Worm (Caenorhabditis elegans) whole organism, early embryonic: Measurements from ENCODE around the gene icln-1.

Experiments
- B0310.2 ChIP-seq: sonication (generic microtip); optimal IDR thresholded peaks from 2 replicates; lab custom pipeline; 2016; ENCODE audit warnings: mild to moderate bottlenecking, missing genetic modification characterization, missing compliant biosample characterization
- F13C5.2 ChIP-seq: sonication (generic microtip); optimal IDR thresholded peaks from 2 replicates; lab custom pipeline; 2017; ENCODE audit warnings: mild to moderate bottlenecking, missing genetic modification characterization, inconsistent platforms, missing compliant biosample characterization
- aly-1 ChIP-seq: sonication (generic microtip); optimal IDR thresholded peaks from 2 replicates; lab custom pipeline; 2016; ENCODE audit warnings: missing genetic modification characterization, missing compliant biosample characterization
- ama-1 ChIP-seq: fragments of 150-350 bp; optimal IDR thresholded peaks from 2 replicates; lab custom pipeline; 2014
- ceh-13 ChIP-seq: fragments of 200-800 bp; sonication (Bioruptor generic); optimal IDR thresholded peaks from 2 replicates; lab custom pipeline; 2018; ENCODE audit warnings: mild to moderate bottlenecking, missing genetic modification characterization, missing compliant biosample characterization
- ceh-36 ChIP-seq: sonication (generic microtip); optimal IDR thresholded peaks from 2 replicates; lab custom pipeline; 2016; ENCODE audit warnings: missing genetic modification characterization, inconsistent platforms, missing compliant biosample characterization
- ets-7 ChIP-seq: sonication (generic microtip); optimal IDR thresholded peaks from 2 replicates; lab custom pipeline; 2016; ENCODE audit warnings: missing genotype, missing genetic modification characterization, missing compliant biosample characterization
- flt-1 ChIP-seq: fragments of 200-800 bp; sonication (Bioruptor generic); IDR thresholded peaks from 2 replicates; pipeline ENCODE4 v1.3.6; 2022; ENCODE audit warnings: missing genetic modification characterization, missing compliant biosample characterization
- hmbx-1 ChIP-seq: sonication (generic microtip); optimal IDR thresholded peaks from 2 replicates; lab custom pipeline; 2016; ENCODE audit warnings: mild to moderate bottlenecking, missing genetic modification characterization, missing compliant biosample characterization
- hmg-4 ChIP-seq: fragments of 200-800 bp; sonication (Bioruptor generic); optimal IDR thresholded peaks from 2 replicates; lab custom pipeline; 2018; ENCODE audit warnings: mild to moderate bottlenecking, missing genetic modification characterization, missing compliant biosample characterization
- hnd-1 ChIP-seq: sonication (generic microtip); optimal IDR thresholded peaks from 2 replicates; lab custom pipeline; 2016; ENCODE audit warnings: missing genetic modification characterization, missing compliant biosample characterization
- pes-1 ChIP-seq: fragments of 200-800 bp; sonication (Bioruptor generic); IDR thresholded peaks from 2 replicates; pipeline ENCODE4 v1.3.6; 2022; ENCODE audit warnings: missing genetic modification reagents, missing genetic modification characterization, missing compliant biosample characterization
- scrt-1 ChIP-seq: fragments of 200-800 bp; sonication (Bioruptor generic); IDR thresholded peaks from 2 replicates; pipeline ENCODE4 v1.3.6; 2022; ENCODE audit warnings: missing genetic modification characterization, missing compliant biosample characterization
- sea-1 ChIP-seq: fragments of 200-800 bp; sonication (Bioruptor generic); conservative IDR thresholded peaks from 2 replicates; pipeline ENCODE4 v1.3.6; 2022; ENCODE audit warnings: missing genetic modification characterization, missing compliant biosample characterization
- tbx-11 ChIP-seq: fragments of 200-800 bp; sonication (Bioruptor generic); IDR thresholded peaks from 2 replicates; pipeline ENCODE4 v1.3.6; 2022; ENCODE audit warnings: missing genetic modification characterization, missing compliant biosample characterization
- tbx-37 ChIP-seq: fragments of 200-800 bp; sonication (Bioruptor generic); conservative IDR thresholded peaks from 2 replicates; pipeline ENCODE4 v1.3.6; 2022; ENCODE audit warnings: missing genetic modification reagents, missing genetic modification characterization, missing compliant biosample characterization
- tra-4 ChIP-seq: sonication (generic microtip); optimal IDR thresholded peaks from 2 replicates; lab custom pipeline; 2017; ENCODE audit warnings: missing genetic modification characterization, missing compliant biosample characterization

Gene icln-1

DNA sequence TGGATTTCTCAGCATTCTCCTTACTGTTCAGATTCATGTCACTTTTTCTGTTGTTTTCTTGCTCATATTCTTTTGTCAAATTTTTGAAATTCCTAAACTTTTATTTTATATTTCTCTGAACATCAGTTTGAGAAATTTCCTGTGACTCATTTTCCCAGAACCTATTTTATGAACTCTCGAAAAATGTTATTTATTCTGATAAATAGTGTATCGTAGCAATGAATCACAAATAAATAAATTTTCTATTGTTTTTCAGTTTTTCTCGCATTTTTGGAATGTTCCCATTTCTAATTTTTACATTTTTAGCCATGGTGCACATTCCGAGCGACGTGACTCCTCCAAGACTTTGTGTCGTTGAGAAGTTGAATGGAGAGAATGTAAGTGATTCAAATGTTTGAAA is 23.3 kb upstream of the icln-1 start, which contains the start of gene nrfl-1:
Gene nrfl-1 (plus strand): TSS at position 301 of the 400 bp plus-strand sequence.
- TF ChIP-seq hnd-1 (tag; lab: Kevin White, UChicago) (no peak), ama-1 (no peak), ceh-36 (no peak), pes-1 (GFP tag; lab: Robert Waterston, UW) (no peak), tra-4 (tag; lab: Kevin White, UChicago) (no peak), hmg-4 (GFP tag; lab: Kevin White, UChicago) (no peak), B0310.2 (tag; lab: Kevin White, UChicago) (no peak), flt-1 (GFP tag; lab: Robert Waterston, UW) (no peak), aly-1 (tag; lab: Kevin White, UChicago) (no peak), F13C5.2 (tag; lab: Kevin White, UChicago) (no peak)

DNA sequence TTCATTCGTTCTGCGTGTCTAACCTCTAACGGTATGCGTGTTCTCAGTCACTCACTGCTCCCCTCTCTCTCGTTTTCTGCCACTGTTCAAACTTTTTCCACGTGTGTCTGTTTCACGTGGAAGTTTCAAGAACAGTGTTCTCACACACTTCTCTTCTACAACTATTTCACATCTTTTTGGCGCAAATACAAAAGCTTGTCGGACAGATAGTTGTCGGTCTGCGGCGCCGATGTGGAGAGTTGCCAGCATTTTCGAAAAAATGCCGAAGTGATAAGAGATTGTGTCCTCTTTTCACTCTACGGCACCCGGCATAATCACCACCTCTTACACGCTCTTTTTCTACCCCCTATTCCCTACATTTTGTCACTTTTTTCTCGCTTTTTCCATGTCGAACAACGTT is 22.9 kb upstream of the icln-1 start:
- TF ChIP-seq ets-7, result no peak
- TF ChIP-seq ceh-13 (GFP tag; lab: Kevin White, UChicago), result no peak
- TF ChIP-seq scrt-1 (GFP tag; lab: Robert Waterston, UW), result no peak
- TF ChIP-seq ama-1, result no peak
- TF ChIP-seq pes-1 (GFP tag; lab: Robert Waterston, UW), result no peak
- TF ChIP-seq tra-4 (tag; lab: Kevin White, UChicago), result no peak
- no peak for TF ChIP-seq aly-1 (tag; lab: Kevin White, UChicago)
- no peak for TF ChIP-seq tbx-37
- TF ChIP-seq hmg-4 (GFP tag; lab: Kevin White, UChicago), result no peak
- no peak for TF ChIP-seq hmbx-1
- TF ChIP-seq sea-1 (GFP tag; lab: Robert Waterston, UW), result no peak
- TF ChIP-seq hnd-1 (tag; lab: Kevin White, UChicago), result no peak
- TF ChIP-seq ceh-36, result no peak

DNA sequence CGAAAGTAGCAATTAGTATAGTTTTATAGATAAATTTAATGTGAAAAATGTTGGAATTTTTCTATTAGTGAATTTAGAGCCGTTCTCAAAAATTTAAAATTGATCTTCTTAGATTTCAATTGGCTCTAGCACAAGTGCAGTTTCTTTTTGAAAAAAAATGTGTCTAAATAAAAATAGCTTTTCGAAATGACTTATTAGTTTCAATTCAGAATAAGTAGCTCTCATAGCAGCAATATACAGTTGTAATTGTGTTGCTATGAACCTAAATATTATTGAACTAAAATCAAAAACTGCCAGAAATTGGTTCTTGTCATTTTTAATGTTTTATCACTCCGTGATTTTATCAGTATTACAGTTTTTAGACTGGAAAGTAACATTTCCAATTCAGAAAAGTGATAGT is 22.2 kb upstream of the icln-1 start:
- no peak for TF ChIP-seq scrt-1 (GFP tag; lab: Robert Waterston, UW)
- no peak for TF ChIP-seq hmg-4 (GFP tag; lab: Kevin White, UChicago)
- TF ChIP-seq hnd-1 (tag; lab: Kevin White, UChicago), result no peak
- no peak for TF ChIP-seq sea-1 (GFP tag; lab: Robert Waterston, UW)
- TF ChIP-seq ama-1, result no peak
- no peak for TF ChIP-seq B0310.2 (tag; lab: Kevin White, UChicago)
- TF ChIP-seq F13C5.2 (tag; lab: Kevin White, UChicago), result no peak
- no peak for TF ChIP-seq hmbx-1
- no peak for TF ChIP-seq flt-1 (GFP tag; lab: Robert Waterston, UW)
- no peak for TF ChIP-seq tbx-11 (GFP tag; lab: Robert Waterston, UW)
- TF ChIP-seq ceh-36, result no peak
- no peak for TF ChIP-seq tra-4 (tag; lab: Kevin White, UChicago)
- TF ChIP-seq pes-1 (GFP tag; lab: Robert Waterston, UW), result no peak
- TF ChIP-seq ceh-13 (GFP tag; lab: Kevin White, UChicago), result no peak
- no peak for TF ChIP-seq ets-7

DNA sequence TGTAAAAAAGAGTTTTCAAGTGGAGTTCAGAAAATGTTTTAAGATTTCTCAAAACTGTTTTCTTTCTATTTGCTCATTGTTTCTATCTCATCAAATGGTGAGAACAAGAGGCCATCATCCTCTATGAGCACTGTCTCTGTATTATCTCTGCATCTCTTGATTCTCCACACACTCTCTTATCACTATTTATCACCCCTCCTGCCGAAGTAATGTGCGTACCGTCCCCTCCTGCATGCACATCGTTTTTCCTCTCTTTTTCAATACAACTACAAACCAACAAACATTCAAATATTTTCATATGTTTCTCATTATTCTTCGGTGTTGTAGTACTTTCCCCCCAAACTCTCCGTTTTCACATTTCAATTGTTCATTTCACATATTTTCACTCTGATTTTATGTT is 21.0 kb upstream of the icln-1 start:
- no peak for TF ChIP-seq ama-1
- TF ChIP-seq aly-1 (tag; lab: Kevin White, UChicago), result no peak
- TF ChIP-seq sea-1 (GFP tag; lab: Robert Waterston, UW), result no peak
- no peak for TF ChIP-seq flt-1 (GFP tag; lab: Robert Waterston, UW)
- TF ChIP-seq pes-1 (GFP tag; lab: Robert Waterston, UW), result no peak
- no peak for TF ChIP-seq ceh-13 (GFP tag; lab: Kevin White, UChicago)
- no peak for TF ChIP-seq hnd-1 (tag; lab: Kevin White, UChicago)
- no peak for TF ChIP-seq hmbx-1
- no peak for TF ChIP-seq scrt-1 (GFP tag; lab: Robert Waterston, UW)
- no peak for TF ChIP-seq tbx-37
- no peak for TF ChIP-seq hmg-4 (GFP tag; lab: Kevin White, UChicago)
- no peak for TF ChIP-seq tra-4 (tag; lab: Kevin White, UChicago)
- no peak for TF ChIP-seq tbx-11 (GFP tag; lab: Robert Waterston, UW)
- no peak for TF ChIP-seq ets-7
- no peak for TF ChIP-seq B0310.2 (tag; lab: Kevin White, UChicago)

DNA sequence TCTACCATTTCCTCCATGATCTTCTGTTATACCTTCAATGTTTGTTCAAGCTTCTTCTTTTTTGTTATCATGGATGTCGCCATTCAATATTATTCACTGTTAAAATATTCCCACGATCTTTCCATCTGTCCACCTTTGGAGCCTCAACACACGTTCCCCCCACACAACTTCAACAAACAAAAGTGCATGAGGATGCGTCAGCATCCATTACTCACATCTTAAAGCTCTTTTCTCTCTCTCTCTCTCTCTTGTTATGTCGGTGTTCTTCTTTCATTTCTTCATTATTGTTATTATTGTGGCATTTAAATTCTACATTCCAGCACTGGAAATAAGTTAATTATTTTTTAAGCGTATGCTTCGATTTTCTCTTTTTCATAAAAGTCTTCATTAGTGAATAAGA is 18.6 kb upstream of the icln-1 start:
- TF ChIP-seq ama-1 (no peak), ceh-36 (no peak), sea-1 (GFP tag; lab: Robert Waterston, UW) (no peak), hnd-1 (tag; lab: Kevin White, UChicago) (no peak), F13C5.2 (tag; lab: Kevin White, UChicago) (no peak), hmg-4 (GFP tag; lab: Kevin White, UChicago) (no peak), tra-4 (tag; lab: Kevin White, UChicago) (no peak), ceh-13 (GFP tag; lab: Kevin White, UChicago) (no peak), aly-1 (tag; lab: Kevin White, UChicago) (no peak), hmbx-1 (no peak), ets-7 (no peak), pes-1 (GFP tag; lab: Robert Waterston, UW) (no peak), tbx-11 (GFP tag; lab: Robert Waterston, UW) (no peak), scrt-1 (GFP tag; lab: Robert Waterston, UW) (no peak), flt-1 (GFP tag; lab: Robert Waterston, UW) (no peak)

DNA sequence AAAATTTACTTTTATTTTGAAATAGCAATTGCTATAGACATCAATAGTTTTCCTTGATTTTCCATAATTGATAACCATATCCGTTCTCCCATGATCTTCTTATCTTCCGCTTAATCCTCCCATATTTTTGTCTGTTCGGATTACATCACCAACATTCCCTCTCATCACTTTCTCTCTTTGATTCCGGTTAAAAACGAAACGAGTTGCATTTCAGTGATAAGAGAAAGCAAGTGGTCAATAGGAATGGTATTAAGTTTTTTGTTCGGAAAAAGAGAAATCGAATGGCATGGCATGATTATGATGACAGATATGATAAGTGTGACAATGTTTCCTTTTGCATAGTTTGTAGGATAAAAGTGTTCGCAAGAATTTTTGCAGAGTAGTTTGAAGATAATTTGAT is 16.6 kb upstream of the icln-1 start:
- TF ChIP-seq ceh-36 (no peak), ama-1 (no peak), tbx-37 (no peak), tra-4 (tag; lab: Kevin White, UChicago) (no peak), F13C5.2 (tag; lab: Kevin White, UChicago) (no peak), hnd-1 (tag; lab: Kevin White, UChicago) (no peak), ets-7 (no peak), ceh-13 (GFP tag; lab: Kevin White, UChicago) (no peak), aly-1 (tag; lab: Kevin White, UChicago) (no peak), hmg-4 (GFP tag; lab: Kevin White, UChicago) (no peak), tbx-11 (GFP tag; lab: Robert Waterston, UW) (no peak), sea-1 (GFP tag; lab: Robert Waterston, UW) (no peak), B0310.2 (tag; lab: Kevin White, UChicago) (no peak), scrt-1 (GFP tag; lab: Robert Waterston, UW) (no peak), flt-1 (GFP tag; lab: Robert Waterston, UW) (no peak), hmbx-1 (no peak)

DNA sequence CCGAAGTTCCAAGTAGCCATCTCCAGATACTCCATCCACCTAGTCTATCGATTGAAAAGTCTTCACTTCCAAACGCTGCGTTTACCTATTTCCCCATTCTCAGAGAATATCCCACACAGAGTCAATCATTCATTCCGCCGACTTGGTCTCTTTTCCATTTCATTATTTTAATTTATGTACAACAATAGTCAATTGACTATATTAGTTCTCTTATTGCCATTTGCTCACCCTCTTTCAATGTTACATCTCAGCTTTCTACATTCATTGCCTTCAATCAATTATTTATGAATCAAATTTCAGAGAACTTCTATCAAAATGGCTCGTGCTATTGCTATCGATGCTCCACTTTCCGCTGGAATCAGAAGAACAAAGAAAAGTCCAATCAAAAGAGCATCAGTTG is 13.2 kb upstream of the icln-1 start, which contains the start of gene aly-1:
Gene aly-1 (plus strand): TSS at position 301 of the 400 bp plus-strand sequence.
- no peak for TF ChIP-seq B0310.2 (tag; lab: Kevin White, UChicago)
- TF ChIP-seq tra-4 (tag; lab: Kevin White, UChicago), result no peak
- no peak for TF ChIP-seq scrt-1 (GFP tag; lab: Robert Waterston, UW)
- no peak for TF ChIP-seq flt-1 (GFP tag; lab: Robert Waterston, UW)
